Fruit fly (Drosophila melanogaster) whole organism, prepupa: ENCODE results near the gene unc-4.
A peak's percentile ranks its signal among the peaks of the same experiment; 100 is the strongest.

Experiments used
- Blimp-1 ChIP-seq: fragments of 200-800 bp; sonication (Bioruptor generic); optimal IDR thresholded peaks from 3 replicates; lab custom pipeline; 2017; ENCODE audit warnings: missing biosample characterization, missing genetic modification characterization, mild to moderate bottlenecking, moderate library complexity, missing genetic modification reagents
- CG10631 ChIP-seq: fragments of 200-800 bp; sonication (Bioruptor generic); optimal IDR thresholded peaks from 2 replicates; lab custom pipeline; 2016; ENCODE audit warnings: missing biosample characterization, missing genetic modification characterization
- CG11294 ChIP-seq: fragments of 200-800 bp; sonication (Bioruptor generic); IDR thresholded peaks from 2 replicates; pipeline ENCODE4 v1.3.6; 2022; ENCODE audit warnings: missing biosample characterization, missing genetic modification characterization
- CG11762 ChIP-seq: fragments of 200-800 bp; sonication (Bioruptor generic); optimal IDR thresholded peaks from 3 replicates; lab custom pipeline; 2016; ENCODE audit warnings: missing biosample characterization, missing genetic modification characterization; ENCODE audit not compliant: insufficient read depth
- CG11902 ChIP-seq: fragments of 200-800 bp; sonication (Bioruptor generic); optimal IDR thresholded peaks from 3 replicates; lab custom pipeline; 2016; ENCODE audit warnings: missing biosample characterization, missing genetic modification characterization
- CG15336 ChIP-seq: fragments of 200-800 bp; sonication (Bioruptor generic); IDR thresholded peaks from 2 replicates; pipeline ENCODE4 v1.3.6; 2022; ENCODE audit warnings: missing biosample characterization, missing genetic modification characterization
- CG16779 ChIP-seq: fragments of 200-800 bp; sonication (Bioruptor generic); optimal IDR thresholded peaks from 3 replicates; lab custom pipeline; 2017; ENCODE audit warnings: missing biosample characterization, mild to moderate bottlenecking, missing genetic modification characterization
- CG3032 ChIP-seq: fragments of 200-800 bp; optimal IDR thresholded peaks from 2 replicates; lab custom pipeline; 2019; ENCODE audit warnings: missing biosample characterization, mild to moderate bottlenecking, missing genetic modification characterization, moderate library complexity
- CG31627 ChIP-seq: fragments of 200-800 bp; sonication (Bioruptor generic); optimal IDR thresholded peaks from 3 replicates; lab custom pipeline; 2016; ENCODE audit warnings: missing biosample characterization, missing genetic modification characterization
- CG32006 ChIP-seq: fragments of 200-800 bp; sonication (Bioruptor generic); optimal IDR thresholded peaks from 3 replicates; lab custom pipeline; 2017; ENCODE audit warnings: missing biosample characterization, mild to moderate bottlenecking, missing genetic modification characterization
- CG34406 ChIP-seq: fragments of 200-800 bp; sonication (Bioruptor generic); optimal IDR thresholded peaks from 3 replicates; lab custom pipeline; 2016; ENCODE audit warnings: missing biosample characterization, missing genetic modification characterization
- CG3919 ChIP-seq: fragments of 200-800 bp; sonication (Bioruptor generic); optimal IDR thresholded peaks from 3 replicates; lab custom pipeline; 2016; ENCODE audit warnings: missing biosample characterization, missing genetic modification characterization
- CG4318 ChIP-seq: fragments of 200-800 bp; sonication (Bioruptor generic); optimal IDR thresholded peaks from 3 replicates; lab custom pipeline; 2017; ENCODE audit warnings: missing biosample characterization, mild to moderate bottlenecking, missing genetic modification characterization
- CG6163 ChIP-seq: fragments of 200-800 bp; sonication (Bioruptor generic); IDR thresholded peaks from 3 replicates; pipeline ENCODE4 v1.3.6; 2022; ENCODE audit warnings: missing biosample characterization, missing genetic modification characterization
- CG6792 ChIP-seq: fragments of 200-800 bp; sonication (Bioruptor generic); optimal IDR thresholded peaks from 3 replicates; lab custom pipeline; 2016; ENCODE audit warnings: missing biosample characterization, missing genetic modification characterization
- CG6808 ChIP-seq: fragments of 200-800 bp; sonication (Bioruptor generic); optimal IDR thresholded peaks from 3 replicates; lab custom pipeline; 2017; ENCODE audit warnings: missing biosample characterization, missing genetic modification characterization, mild to moderate bottlenecking, moderate library complexity, missing genetic modification reagents
- CG6854 ChIP-seq: fragments of 200-800 bp; sonication (Bioruptor generic); optimal IDR thresholded peaks from 2 replicates; lab custom pipeline; 2017; ENCODE audit warnings: missing biosample characterization, mild to moderate bottlenecking, missing genetic modification characterization
- CG8119 ChIP-seq: fragments of 200-800 bp; sonication (Bioruptor generic); IDR thresholded peaks from 3 replicates; pipeline ENCODE4 v1.3.6; 2022; ENCODE audit warnings: missing biosample characterization, missing genetic modification characterization
- CG8319 ChIP-seq: fragments of 200-800 bp; sonication (Bioruptor generic); optimal IDR thresholded peaks from 3 replicates; lab custom pipeline; 2016; ENCODE audit warnings: missing biosample characterization, missing genetic modification characterization
- CG8632 ChIP-seq: fragments of 200-800 bp; sonication (Bioruptor generic); optimal IDR thresholded peaks from 3 replicates; lab custom pipeline; 2016; ENCODE audit warnings: missing biosample characterization, missing genetic modification characterization
- CG9139 ChIP-seq: fragments of 200-800 bp; sonication (Bioruptor generic); optimal IDR thresholded peaks from 3 replicates; lab custom pipeline; 2017; ENCODE audit warnings: missing biosample characterization, mild to moderate bottlenecking, missing genetic modification characterization
- Eip75B ChIP-seq: fragments of 200-800 bp; sonication (Bioruptor generic); optimal IDR thresholded peaks from 3 replicates; lab custom pipeline; 2016; ENCODE audit warnings: missing biosample characterization, missing genetic modification characterization
- Eip93F ChIP-seq: fragments of 200-800 bp; sonication (Bioruptor generic); optimal IDR thresholded peaks from 2 replicates; lab custom pipeline; 2016; ENCODE audit warnings: missing biosample characterization, mild to moderate bottlenecking, missing genetic modification characterization
- Ets21C ChIP-seq: fragments of 200-800 bp; sonication (Bioruptor generic); optimal IDR thresholded peaks from 3 replicates; lab custom pipeline; 2016; ENCODE audit warnings: missing biosample characterization, missing genetic modification characterization
- Gug ChIP-seq: fragments of 200-800 bp; sonication (Bioruptor generic); IDR thresholded peaks from 2 replicates; pipeline ENCODE4 v1.3.6; 2022; ENCODE audit warnings: missing biosample characterization, missing genetic modification characterization
- Hr38 ChIP-seq: sonication (Bioruptor generic); optimal IDR thresholded peaks from 2 replicates; lab custom pipeline; 2016; ENCODE audit warnings: missing biosample characterization, missing genetic modification characterization
- Hr39 ChIP-seq: fragments of 200-800 bp; sonication (Bioruptor generic); optimal IDR thresholded peaks from 2 replicates; lab custom pipeline; 2016; ENCODE audit warnings: missing biosample characterization, missing genetic modification characterization
- Hr4 ChIP-seq: fragments of 200-800 bp; sonication (Bioruptor generic); optimal IDR thresholded peaks from 3 replicates; lab custom pipeline; 2016; ENCODE audit warnings: missing biosample characterization, missing genetic modification characterization
- Lpt ChIP-seq: fragments of 200-800 bp; sonication (Bioruptor generic); optimal IDR thresholded peaks from 3 replicates; lab custom pipeline; 2016; ENCODE audit warnings: missing biosample characterization, missing genetic modification characterization
- Met ChIP-seq: fragments of 200-800 bp; sonication (Bioruptor generic); optimal IDR thresholded peaks from 3 replicates; lab custom pipeline; 2016; ENCODE audit warnings: missing biosample characterization, missing genetic modification characterization
- OdsH ChIP-seq: fragments of 200-800 bp; sonication (Bioruptor generic); optimal IDR thresholded peaks from 3 replicates; lab custom pipeline; 2016; ENCODE audit warnings: missing biosample characterization, missing genetic modification characterization
- Smox ChIP-seq: fragments of 200-800 bp; sonication (Bioruptor generic); optimal IDR thresholded peaks from 3 replicates; lab custom pipeline; 2016; ENCODE audit warnings: missing biosample characterization, missing genetic modification characterization
- Sox14 ChIP-seq: fragments of 200-800 bp; sonication (Bioruptor generic); optimal IDR thresholded peaks from 3 replicates; lab custom pipeline; 2016; ENCODE audit warnings: missing biosample characterization, missing genetic modification characterization
- Sox15 ChIP-seq: fragments of 200-800 bp; sonication (Bioruptor generic); optimal IDR thresholded peaks from 3 replicates; lab custom pipeline; 2016; ENCODE audit warnings: missing biosample characterization, missing genetic modification characterization
- achi ChIP-seq: fragments of 200-800 bp; sonication (Bioruptor generic); optimal IDR thresholded peaks from 3 replicates; lab custom pipeline; 2016; ENCODE audit warnings: missing biosample characterization, missing genetic modification characterization
- dsx ChIP-seq: fragments of 200-800 bp; optimal IDR thresholded peaks from 3 replicates; lab custom pipeline; 2019; ENCODE audit warnings: missing biosample characterization, mild to moderate bottlenecking, missing genetic modification characterization, moderate library complexity; ENCODE audit not compliant: poor library complexity, severe bottlenecking
- eg ChIP-seq: fragments of 200-800 bp; sonication (Bioruptor generic); IDR thresholded peaks from 3 replicates; pipeline ENCODE4 v1.3.6; 2022; ENCODE audit warnings: missing biosample characterization, missing genetic modification characterization
- esn ChIP-seq: fragments of 200-800 bp; sonication (Bioruptor generic); optimal IDR thresholded peaks from 2 replicates; lab custom pipeline; 2016; ENCODE audit warnings: missing biosample characterization, mild to moderate bottlenecking, missing genetic modification characterization, moderate library complexity
- fd59A ChIP-seq: fragments of 200-800 bp; sonication (Bioruptor generic); optimal IDR thresholded peaks from 2 replicates; lab custom pipeline; 2017; ENCODE audit warnings: missing biosample characterization, mild to moderate bottlenecking, missing genetic modification characterization, missing genetic modification reagents
- fd85E ChIP-seq: fragments of 200-800 bp; sonication (Bioruptor generic); optimal IDR thresholded peaks from 3 replicates; lab custom pipeline; 2016; ENCODE audit warnings: missing biosample characterization, missing genetic modification characterization
- fkh ChIP-seq: fragments of 200-800 bp; sonication (Bioruptor generic); optimal IDR thresholded peaks from 3 replicates; lab custom pipeline; 2017; ENCODE audit warnings: missing biosample characterization, mild to moderate bottlenecking, missing genetic modification characterization, moderate library complexity
- lz ChIP-seq: fragments of 200-800 bp; sonication (Bioruptor generic); optimal IDR thresholded peaks from 3 replicates; lab custom pipeline; 2016; ENCODE audit warnings: missing biosample characterization, missing genetic modification characterization
- pdm3 ChIP-seq: fragments of 200-800 bp; sonication (Bioruptor generic); optimal IDR thresholded peaks from 3 replicates; lab custom pipeline; 2016; ENCODE audit warnings: missing biosample characterization, missing genetic modification characterization
- salr ChIP-seq, 2 experiments: fragments of 200-800 bp; sonication (Bioruptor generic); optimal IDR thresholded peaks; 3 replicates each; lab custom pipeline; 2016 to 2018; ENCODE audit warnings: missing biosample characterization in 2 of 2, missing genetic modification characterization in 2 of 2, mild to moderate bottlenecking in 1 of 2
- spab ChIP-seq: fragments of 200-800 bp; sonication (Bioruptor generic); optimal IDR thresholded peaks from 2 replicates; lab custom pipeline; 2017; ENCODE audit warnings: missing biosample characterization, mild to moderate bottlenecking, missing genetic modification characterization, missing genetic modification reagents
- svp ChIP-seq: fragments of 200-800 bp; sonication (Bioruptor generic); peaks from one replicate; lab custom pipeline; 2016; ENCODE audit warnings: missing biosample characterization, missing genetic modification characterization
- topi ChIP-seq: fragments of 200-800 bp; sonication (Bioruptor generic); optimal IDR thresholded peaks from 3 replicates; lab custom pipeline; 2016; ENCODE audit warnings: missing biosample characterization, missing genetic modification characterization
- vri ChIP-seq: fragments of 200-800 bp; sonication (Bioruptor generic); optimal IDR thresholded peaks from 3 replicates; lab custom pipeline; 2016; ENCODE audit warnings: missing biosample characterization, mild to moderate bottlenecking, missing genetic modification characterization

unc-4 gene

DNA sequence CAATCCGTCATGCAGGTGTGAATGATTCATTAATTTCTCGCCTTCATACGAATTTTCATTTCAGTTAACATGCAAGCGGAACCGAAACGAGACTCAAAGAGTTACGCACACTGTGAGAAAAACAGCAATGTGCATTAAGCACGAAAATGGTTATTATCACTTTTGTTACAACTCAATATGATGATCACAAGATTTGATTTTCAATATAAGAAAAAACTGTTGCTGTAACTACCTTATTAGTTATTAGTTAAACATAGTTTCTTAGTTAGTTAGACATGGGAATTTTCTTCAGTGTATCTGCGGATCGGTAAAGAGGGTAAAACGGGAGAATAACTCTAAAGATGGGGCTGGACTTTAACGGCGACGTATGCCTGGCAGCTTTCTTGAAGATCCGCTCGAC, 46.4 kb downstream of the unc-4 start (continued):
- TF ChIP-seq Sox14 (GFP tag; lab: Kevin White, UChicago) (peak; percentile 52), CG10631 (GFP tag; lab: Kevin White, UChicago) (peak; percentile 23), pdm3 (GFP tag; lab: Kevin White, UChicago) (peak; percentile 20), fd85E (no peak), Hr39 (peak; percentile 72), Hr4 (GFP tag; lab: Kevin White, UChicago) (no peak), fkh (GFP tag; lab: Kevin White, UChicago) (no peak), salr (GFP tag; optimal IDR thresholded peaks at IDR 0.05; lab: Kevin White, UChicago) (peak in 1 of 2 experiments; percentile 8), Eip93F (GFP tag; lab: Kevin White, UChicago) (no peak), CG6808 (GFP tag; lab: Kevin White, UChicago) (peak; percentile 30), lz (GFP tag; lab: Kevin White, UChicago) (peak; percentile 66), spab (GFP tag; lab: Kevin White, UChicago) (peak; percentile 11), Met (GFP tag; lab: Kevin White, UChicago) (peak; percentile 76), CG32006 (GFP tag; lab: Kevin White, UChicago) (no peak), CG8319 (GFP tag; lab: Kevin White, UChicago) (no peak), Hr38 (GFP tag; lab: Kevin White, UChicago) (no peak), Gug (GFP tag; lab: Robert Waterston, UW) (no peak), Smox (GFP tag; lab: Kevin White, UChicago) (peak; percentile 68), svp (GFP tag; lab: Kevin White, UChicago) (peak; percentile 88), eg (GFP tag; lab: Robert Waterston, UW) (no peak), CG6854 (peak; percentile 21), dsx (GFP tag; lab: Kevin White, UChicago) (peak; percentile 56), CG11902 (GFP tag; lab: Kevin White, UChicago) (no peak), CG6792 (peak; percentile 52), achi (GFP tag; lab: Kevin White, UChicago) (peak; percentile 42), Eip75B (GFP tag; lab: Kevin White, UChicago) (peak; percentile 42), CG16779 (tag; lab: Kevin White, UChicago) (no peak), Sox15 (GFP tag; lab: Kevin White, UChicago) (no peak), vri (peak; percentile 50), CG3919 (GFP tag; lab: Kevin White, UChicago) (peak; percentile 41), CG4318 (no peak), Lpt (no peak), topi (GFP tag; lab: Kevin White, UChicago) (peak; percentile 73), CG11294 (no peak)

DNA sequence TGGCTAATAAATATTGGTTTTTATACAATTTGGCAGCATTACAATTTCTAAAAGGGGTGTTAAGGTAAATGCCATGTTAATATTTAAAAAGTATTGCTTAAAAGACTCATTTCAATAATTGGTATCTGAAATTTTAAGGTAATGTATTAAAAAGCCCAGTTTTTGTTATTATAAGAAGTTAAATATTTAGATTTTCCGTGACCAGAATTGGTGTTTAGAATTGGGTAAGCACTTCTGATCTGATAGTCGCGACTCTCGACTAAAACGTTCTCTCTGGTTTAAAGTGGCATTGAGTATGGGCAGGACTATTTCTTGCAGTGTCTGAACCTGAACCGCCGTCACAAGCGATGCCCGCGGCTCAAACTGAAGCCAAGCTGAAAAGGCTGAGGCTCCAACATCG, 48.1 kb downstream of the unc-4 start:
- TF ChIP-seq fd59A: peak; percentile 26
- no peak for TF ChIP-seq fd85E
- TF ChIP-seq spab (GFP tag; lab: Kevin White, UChicago): no peak
- no peak for TF ChIP-seq eg (GFP tag; lab: Robert Waterston, UW)
- no peak for TF ChIP-seq CG11762 (GFP tag; lab: Kevin White, UChicago)
- no peak for TF ChIP-seq CG8119
- TF ChIP-seq Sox15 (GFP tag; lab: Kevin White, UChicago): no peak
- TF ChIP-seq Sox14 (GFP tag; lab: Kevin White, UChicago): peak; percentile 31
- TF ChIP-seq Eip93F (GFP tag; lab: Kevin White, UChicago): no peak
- TF ChIP-seq CG6808 (GFP tag; lab: Kevin White, UChicago): peak; percentile 59
- peak; percentile 11 for TF ChIP-seq Ets21C (GFP tag; lab: Kevin White, UChicago)
- TF ChIP-seq CG6854: no peak
- TF ChIP-seq fkh (GFP tag; lab: Kevin White, UChicago): no peak
- peak; percentile 2 for TF ChIP-seq CG3919 (GFP tag; lab: Kevin White, UChicago)
- no peak for TF ChIP-seq Lpt
- no peak for TF ChIP-seq CG9139 (GFP tag; lab: Kevin White, UChicago)
- no peak for TF ChIP-seq Blimp-1 (GFP tag; lab: Kevin White, UChicago)
- no peak for TF ChIP-seq salr (GFP tag; optimal IDR thresholded peaks at IDR 0.05; lab: Kevin White, UChicago)
- TF ChIP-seq CG31627: peak; percentile 30
- TF ChIP-seq OdsH (GFP tag; lab: Kevin White, UChicago): peak; percentile 63
- no peak for TF ChIP-seq CG6163
- TF ChIP-seq esn (GFP tag; lab: Kevin White, UChicago): peak; percentile 65
- TF ChIP-seq lz (GFP tag; lab: Kevin White, UChicago): peak; percentile 44
- TF ChIP-seq CG16779 (tag; lab: Kevin White, UChicago): no peak
- no peak for TF ChIP-seq Hr38 (GFP tag; lab: Kevin White, UChicago)
- peak; percentile 55 for TF ChIP-seq CG3032 (tag; lab: Kevin White, UChicago)
- no peak for TF ChIP-seq dsx (GFP tag; lab: Kevin White, UChicago)
- no peak for TF ChIP-seq CG8632
- no peak for TF ChIP-seq CG8319 (GFP tag; lab: Kevin White, UChicago)
- TF ChIP-seq CG15336 (GFP tag; lab: Robert Waterston, UW): no peak
- peak; percentile 13 for TF ChIP-seq CG34406 (GFP tag; lab: Kevin White, UChicago)
- TF ChIP-seq CG11902 (GFP tag; lab: Kevin White, UChicago): no peak
